Fruit fly (Drosophila melanogaster) whole organism, embryonic: ENCODE data around the gene CG18858.
A peak's percentile ranks its signal among the peaks of the same experiment; 100 is the strongest.

Experiments
- Adf1 ChIP-seq: fragments of 200-800 bp; sonication (Bioruptor generic); IDR thresholded peaks from 2 replicates; pipeline ENCODE4 v1.3.6; 2022; ENCODE audit warnings: missing biosample characterization, missing genetic modification characterization
- Awh ChIP-seq: fragments of 200-800 bp; sonication (Bioruptor generic); IDR thresholded peaks from 2 replicates; pipeline ENCODE4, ENCODE4 v1.3.6; 2022; ENCODE audit warnings: missing biosample characterization, missing genetic modification characterization
- CG10462 ChIP-seq: fragments of 200-800 bp; sonication (Bioruptor generic); optimal IDR thresholded peaks from 2 replicates; lab custom pipeline; 2016; ENCODE audit warnings: missing biosample characterization, missing genetic modification characterization
- CG11093 ChIP-seq: fragments of 200-800 bp; sonication (Bioruptor generic); IDR thresholded peaks from 3 replicates; pipeline ENCODE4 v1.3.6; 2022; ENCODE audit warnings: missing biosample characterization, missing genetic modification characterization
- CG12104 ChIP-seq: fragments of 200-800 bp; sonication (Bioruptor generic); optimal IDR thresholded peaks from 3 replicates; lab custom pipeline; 2016; ENCODE audit warnings: missing biosample characterization, missing genetic modification characterization
- CG12391 ChIP-seq: fragments of 200-800 bp; sonication (Bioruptor generic); optimal IDR thresholded peaks from 3 replicates; lab custom pipeline; 2018; ENCODE audit warnings: missing biosample characterization, mild to moderate bottlenecking, missing genetic modification characterization, moderate library complexity
- CG12769 ChIP-seq: fragments of 200-800 bp; sonication (Bioruptor generic); optimal IDR thresholded peaks from 2 replicates; lab custom pipeline; 2019; ENCODE audit warnings: missing biosample characterization, mild to moderate bottlenecking, missing genetic modification characterization, moderate library complexity
- CG15479 ChIP-seq: fragments of 200-800 bp; sonication (Bioruptor generic); optimal IDR thresholded peaks from 3 replicates; lab custom pipeline; 2019; ENCODE audit warnings: missing biosample characterization, mild to moderate bottlenecking, missing genetic modification characterization, moderate library complexity
- CG1647 ChIP-seq: fragments of 200-800 bp; sonication (Bioruptor generic); optimal IDR thresholded peaks from 3 replicates; lab custom pipeline; 2016; ENCODE audit warnings: missing biosample characterization, missing genetic modification characterization
- CG1832 ChIP-seq: fragments of 200-800 bp; sonication (Bioruptor generic); optimal IDR thresholded peaks from 2 replicates; lab custom pipeline; 2017; ENCODE audit warnings: missing biosample characterization, mild to moderate bottlenecking, missing genetic modification characterization, inconsistent platforms
- CG2116 ChIP-seq: fragments of 200-800 bp; sonication (Bioruptor generic); optimal IDR thresholded peaks from 3 replicates; lab custom pipeline; 2018; ENCODE audit warnings: missing biosample characterization, mild to moderate bottlenecking, missing genetic modification characterization
- CG30020 ChIP-seq: fragments of 200-800 bp; optimal IDR thresholded peaks from 2 replicates; lab custom pipeline; 2019; ENCODE audit warnings: missing biosample characterization, mild to moderate bottlenecking, missing genetic modification characterization, moderate library complexity
- CG31365 ChIP-seq: fragments of 200-800 bp; sonication (Bioruptor generic); optimal IDR thresholded peaks from 2 replicates; lab custom pipeline; 2018; ENCODE audit warnings: missing biosample characterization, mild to moderate bottlenecking, missing genetic modification characterization
- CG32532 ChIP-seq: fragments of 200-800 bp; sonication (Bioruptor generic); IDR thresholded peaks from 2 replicates; pipeline ENCODE4 v1.3.6; 2022; ENCODE audit warnings: missing biosample characterization, missing genetic modification characterization
- CG32767 ChIP-seq: fragments of 200-800 bp; sonication (Bioruptor generic); IDR thresholded peaks from 2 replicates; pipeline ENCODE4 v1.3.6; 2022; ENCODE audit warnings: missing biosample characterization, missing genetic modification characterization
- CG34422 ChIP-seq: fragments of 200-800 bp; sonication (Bioruptor generic); IDR thresholded peaks from 3 replicates; pipeline ENCODE4 v1.3.6; 2022; ENCODE audit warnings: missing biosample characterization, missing genetic modification characterization
- CG6854 ChIP-seq: fragments of 200-800 bp; sonication (Bioruptor generic); optimal IDR thresholded peaks from 3 replicates; lab custom pipeline; 2017; ENCODE audit warnings: missing biosample characterization, mild to moderate bottlenecking, missing genetic modification characterization
- CG7372 ChIP-seq: fragments of 200-800 bp; sonication (Bioruptor generic); IDR thresholded peaks from 2 replicates; pipeline ENCODE4 v1.3.6; 2022; ENCODE audit warnings: missing biosample characterization, missing genetic modification characterization
- CG8388 ChIP-seq: fragments of 200-800 bp; sonication (Bioruptor generic); optimal IDR thresholded peaks from 2 replicates; lab custom pipeline; 2019; ENCODE audit warnings: missing biosample characterization, mild to moderate bottlenecking, missing genetic modification characterization, moderate library complexity
- CG8765 ChIP-seq: fragments of 200-800 bp; sonication (Bioruptor generic); IDR thresholded peaks from 2 replicates; pipeline ENCODE4 v1.3.6; 2022; ENCODE audit warnings: missing biosample characterization, missing genetic modification characterization
- CG9797 ChIP-seq: fragments of 200-800 bp; sonication (Bioruptor generic); optimal IDR thresholded peaks from 3 replicates; lab custom pipeline; 2018; ENCODE audit warnings: missing biosample characterization, mild to moderate bottlenecking, missing genetic modification characterization
- D19A ChIP-seq: fragments of 200-800 bp; optimal IDR thresholded peaks from 3 replicates; lab custom pipeline; 2019; ENCODE audit warnings: missing biosample characterization, mild to moderate bottlenecking, missing genetic modification characterization, moderate library complexity
- Dref ChIP-seq: fragments of 200-800 bp; sonication (Bioruptor generic); IDR thresholded peaks from 2 replicates; pipeline ENCODE4 v1.3.6; 2022; ENCODE audit warnings: missing biosample characterization, missing genetic modification characterization
- E2f1 ChIP-seq: fragments of 200-800 bp; sonication (Bioruptor generic); IDR thresholded peaks from 2 replicates; pipeline ENCODE4 v1.3.6; 2022; ENCODE audit warnings: missing biosample characterization, missing genetic modification characterization
- Ets65A ChIP-seq: fragments of 200-800 bp; sonication (Bioruptor generic); peaks from one replicate; lab custom pipeline; 2016; ENCODE audit warnings: missing biosample characterization, missing genetic modification characterization
- Fer1 ChIP-seq: fragments of 200-800 bp; sonication (Bioruptor generic); optimal IDR thresholded peaks from 2 replicates; lab custom pipeline; 2017; ENCODE audit warnings: missing biosample characterization, mild to moderate bottlenecking, missing genetic modification characterization
- GATAe ChIP-seq: fragments of 200-800 bp; sonication (Bioruptor generic); conservative IDR thresholded peaks from 2 replicates; pipeline ENCODE4 v1.3.6; 2022; ENCODE audit warnings: missing biosample characterization, missing genetic modification characterization
- H2.0 ChIP-seq: fragments of 200-800 bp; sonication (Bioruptor generic); IDR thresholded peaks from 2 replicates; pipeline ENCODE4 v1.3.6; 2022; ENCODE audit warnings: missing biosample characterization, missing genetic modification characterization
- Kr ChIP-seq: fragments of 200-800 bp; sonication (Bioruptor generic); optimal IDR thresholded peaks from 2 replicates; lab custom pipeline; 2017; ENCODE audit warnings: missing biosample characterization, mild to moderate bottlenecking, missing genetic modification characterization
- Mes4 ChIP-seq: fragments of 200-800 bp; sonication (Bioruptor generic); optimal IDR thresholded peaks from 2 replicates; lab custom pipeline; 2016; ENCODE audit warnings: missing biosample characterization, missing genetic modification characterization
- NK7.1 ChIP-seq: fragments of 200-800 bp; sonication (Bioruptor generic); optimal IDR thresholded peaks from 3 replicates; lab custom pipeline; 2016; ENCODE audit warnings: missing biosample characterization, missing genetic modification characterization
- NfI ChIP-seq: fragments of 200-800 bp; sonication (Bioruptor generic); optimal IDR thresholded peaks from 3 replicates; lab custom pipeline; 2018; ENCODE audit warnings: missing biosample characterization, mild to moderate bottlenecking, missing genetic modification characterization, moderate library complexity
- Six4 ChIP-seq: fragments of 200-800 bp; sonication (Bioruptor generic); optimal IDR thresholded peaks from 2 replicates; lab custom pipeline; 2016; ENCODE audit warnings: missing biosample characterization, missing genetic modification characterization
- Xrp1 ChIP-seq: fragments of 200-800 bp; sonication (Bioruptor generic); IDR thresholded peaks from 2 replicates; pipeline ENCODE4 v1.3.6; 2022; ENCODE audit warnings: missing biosample characterization, missing genetic modification characterization
- ab ChIP-seq: fragments of 200-800 bp; sonication (Bioruptor generic); optimal IDR thresholded peaks from 2 replicates; lab custom pipeline; 2016; ENCODE audit warnings: missing biosample characterization, missing genetic modification characterization
- amos ChIP-seq: fragments of 200-800 bp; sonication (Bioruptor generic); IDR thresholded peaks from 2 replicates; pipeline ENCODE4 v1.3.6; 2022; ENCODE audit warnings: missing biosample characterization, missing genetic modification characterization; ENCODE audit not compliant: partially characterized antibody
- gem ChIP-seq: fragments of 200-800 bp; sonication (Bioruptor generic); optimal IDR thresholded peaks from 2 replicates; lab custom pipeline; 2019; ENCODE audit warnings: missing biosample characterization, mild to moderate bottlenecking, missing genetic modification characterization, moderate library complexity
- h ChIP-seq: fragments of >200 bp; optimal IDR thresholded peaks from 2 replicates; lab custom pipeline; 2017
- kay ChIP-seq: fragments of 200-800 bp; sonication (Bioruptor generic); optimal IDR thresholded peaks from 2 replicates; lab custom pipeline; 2016; ENCODE audit warnings: missing biosample characterization, missing genetic modification characterization
- klu ChIP-seq: fragments of 200-800 bp; sonication (Bioruptor generic); IDR thresholded peaks from 2 replicates; pipeline ENCODE4 v1.3.6; 2022; ENCODE audit warnings: missing biosample characterization, missing genetic modification characterization
- lmd ChIP-seq: fragments of 200-800 bp; sonication (Bioruptor generic); IDR thresholded peaks from 2 replicates; pipeline ENCODE4 v1.3.6; 2022; ENCODE audit warnings: missing biosample characterization, missing genetic modification characterization
- lola ChIP-seq, 3 experiments: fragments of >200 bp in 2 of 3; fragments of 200-800 bp in 1 of 3; sonication (Bioruptor generic) in 1 of 3; optimal IDR thresholded peaks; 2 replicates each; lab custom pipeline; 2017 to 2019; ENCODE audit warnings: missing biosample characterization in 3 of 3, missing genetic modification characterization in 3 of 3, mild to moderate bottlenecking in 1 of 3, moderate library complexity in 1 of 3
- pb ChIP-seq: fragments of 200-800 bp; sonication (Bioruptor generic); optimal IDR thresholded peaks from 3 replicates; lab custom pipeline; 2016; ENCODE audit warnings: missing biosample characterization, missing genetic modification characterization
- prd ChIP-seq, 3 experiments: fragments of >200 bp in 2 of 3; fragments of 200-800 bp in 1 of 3; sonication (Bioruptor generic) in 1 of 3; optimal IDR thresholded peaks in 2 of 3; IDR thresholded peaks in 1 of 3; 2 replicates in 2 of 3; 3 replicates in 1 of 3; pipeline versions ENCODE4 v1.3.6 to Lab custom; 2017 to 2022; ENCODE audit warnings: missing biosample characterization in 1 of 3, missing genetic modification characterization in 1 of 3
- sd ChIP-seq: fragments of 200-800 bp; sonication (Bioruptor generic); optimal IDR thresholded peaks from 3 replicates; lab custom pipeline; 2018; ENCODE audit warnings: missing biosample characterization, mild to moderate bottlenecking, missing genetic modification characterization, moderate library complexity
- sqz ChIP-seq: fragments of 200-800 bp; sonication (Bioruptor generic); optimal IDR thresholded peaks from 3 replicates; lab custom pipeline; 2018; ENCODE audit warnings: missing biosample characterization, mild to moderate bottlenecking, missing genetic modification characterization
- tgo ChIP-seq: fragments of 200-800 bp; sonication (Bioruptor generic); IDR thresholded peaks from 3 replicates; pipeline ENCODE4 v1.3.6; 2022; ENCODE audit warnings: missing biosample characterization, missing genetic modification characterization
- trem ChIP-seq: fragments of 200-800 bp; optimal IDR thresholded peaks from 3 replicates; lab custom pipeline; 2019; ENCODE audit warnings: missing biosample characterization, mild to moderate bottlenecking, missing genetic modification characterization, moderate library complexity
- unpg ChIP-seq: fragments of 200-800 bp; sonication (Bioruptor generic); optimal IDR thresholded peaks from 3 replicates; lab custom pipeline; 2018; ENCODE audit warnings: missing biosample characterization, mild to moderate bottlenecking, missing genetic modification characterization, moderate library complexity
- wor ChIP-seq: fragments of 200-800 bp; sonication (Bioruptor generic); IDR thresholded peaks from 2 replicates; pipeline ENCODE4 v1.3.6; 2022; ENCODE audit warnings: missing biosample characterization, missing genetic modification characterization

The CG18858 gene

DNA sequence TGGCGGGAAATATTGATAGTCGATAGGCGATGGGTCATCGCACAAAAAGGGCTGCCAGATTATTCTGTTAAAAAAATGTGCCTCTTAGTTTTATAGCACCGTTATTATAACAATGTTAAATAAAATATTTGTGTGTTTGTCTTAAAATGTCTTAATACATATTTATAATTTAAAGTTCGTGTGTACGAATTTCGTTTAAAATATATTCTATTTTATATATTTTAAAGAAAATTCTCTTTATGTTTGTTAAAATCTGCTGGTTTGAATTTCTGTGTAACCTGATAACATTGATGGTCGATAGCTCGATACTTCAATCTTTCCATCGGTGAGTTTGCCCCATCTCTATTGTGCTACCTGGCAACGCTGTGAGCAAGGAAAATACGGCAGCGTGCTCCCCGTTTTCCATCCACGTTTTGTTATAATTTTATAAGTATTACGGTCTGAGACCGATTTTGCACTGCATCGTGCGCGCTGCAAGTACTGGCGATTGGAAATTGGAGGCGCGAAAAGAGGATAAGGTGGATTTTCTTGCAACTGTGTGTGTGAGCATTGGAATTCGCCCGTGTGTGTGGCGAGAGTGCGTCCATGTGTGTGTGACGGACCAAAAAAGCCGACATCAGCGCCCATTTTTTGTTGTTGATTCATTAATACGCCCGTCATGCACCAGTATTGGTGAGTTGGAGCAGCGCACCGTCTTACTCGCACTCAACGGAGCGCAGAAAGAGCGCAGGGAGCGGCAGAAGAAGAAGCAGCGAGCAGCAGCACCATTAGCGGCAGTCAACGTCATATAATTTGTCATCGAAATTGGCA lies 41.9 kb downstream of the CG18858 start, which contains the start of the genes CG10949 and Arpc2 (continued):
- TF ChIP-seq CG30020 (tag; lab: Kevin White, UChicago) = peak; percentile 55
- peak; percentile 47 for TF ChIP-seq Adf1 (GFP tag; lab: Robert Waterston, UW)
- no peak for TF ChIP-seq tgo
- no peak for TF ChIP-seq CG6854 (GFP tag; lab: Kevin White, UChicago)
- TF ChIP-seq Xrp1 (GFP tag; lab: Robert Waterston, UW) = no peak; the same call in 1 of the 2 replicates
- peak; percentile 68 for TF ChIP-seq CG32532 (GFP tag; lab: Robert Waterston, UW)
- TF ChIP-seq trem = peak; percentile 71
- TF ChIP-seq CG1832 (GFP tag; lab: Kevin White, UChicago) = peak; percentile 30
- peak; percentile 26 for TF ChIP-seq Six4 (GFP tag; lab: Kevin White, UChicago)
- peak; percentile 34 for TF ChIP-seq D19A (tag; lab: Kevin White, UChicago)
- no peak for TF ChIP-seq CG11093 (GFP tag; lab: Robert Waterston, UW)
- TF ChIP-seq pb (GFP tag; lab: Kevin White, UChicago) = no peak
- TF ChIP-seq CG12769 (tag; lab: Kevin White, UChicago) = no peak
- TF ChIP-seq kay (GFP tag; lab: Kevin White, UChicago) = no peak
- peak; percentile 84 for TF ChIP-seq sd (tag; lab: Kevin White, UChicago)
- TF ChIP-seq unpg (GFP tag; lab: Kevin White, UChicago) = peak; percentile 58
- TF ChIP-seq CG15479 = no peak
- TF ChIP-seq CG34422 (GFP tag; lab: Robert Waterston, UW) = peak; percentile 73; the same call in 2 of the 3 replicates
- peak; percentile 21 for TF ChIP-seq Fer1 (GFP tag; lab: Kevin White, UChicago)
- peak; percentile 17 for TF ChIP-seq CG10462 (GFP tag; lab: Kevin White, UChicago)
- peak; percentile 48; the same call in 1 of the 2 replicates for TF ChIP-seq E2f1 (GFP tag; lab: Robert Waterston, UW)
- TF ChIP-seq CG2116 (GFP tag; lab: Kevin White, UChicago) = peak; percentile 65
- no peak for TF ChIP-seq prd (optimal IDR thresholded peaks at IDR 0.05; lab: Kevin White, UChicago)
- peak; percentile 59; the same call in 1 of the 3 replicates for TF ChIP-seq prd (GFP tag; IDR thresholded peaks at IDR 0.05; lab: Robert Waterston, UW)
- TF ChIP-seq Mes4 = no peak
- TF ChIP-seq GATAe (GFP tag; lab: Robert Waterston, UW) = no peak
- peak; percentile 9 for TF ChIP-seq sqz (GFP tag; lab: Kevin White, UChicago)
- TF ChIP-seq Dref (GFP tag; lab: Robert Waterston, UW) = peak; percentile 72
- no peak for TF ChIP-seq CG1647 (GFP tag; lab: Kevin White, UChicago)
- TF ChIP-seq CG12104 (GFP tag; lab: Kevin White, UChicago) = no peak
- TF ChIP-seq h (lab: Kevin White, UChicago) = no peak
- TF ChIP-seq NK7.1 (GFP tag; lab: Kevin White, UChicago) = no peak
- no peak for TF ChIP-seq wor
- TF ChIP-seq klu (GFP tag; lab: Robert Waterston, UW) = no peak
- peak in 1 of 3 experiments; percentile 59 for TF ChIP-seq lola (GFP tag; optimal IDR thresholded peaks at IDR 0.05; lab: Kevin White, UChicago)
- no peak for TF ChIP-seq lmd (GFP tag; lab: Robert Waterston, UW)
- TF ChIP-seq Ets65A (GFP tag; lab: Kevin White, UChicago) = peak; percentile 74
- TF ChIP-seq CG9797 (GFP tag; lab: Kevin White, UChicago) = peak; percentile 30
- peak; percentile 77 for TF ChIP-seq CG12391 (tag; lab: Kevin White, UChicago)
- peak; percentile 41 for TF ChIP-seq NfI
- no peak for TF ChIP-seq Kr (GFP tag; lab: Kevin White, UChicago)
- no peak for TF ChIP-seq CG31365 (tag; lab: Kevin White, UChicago)
- no peak for TF ChIP-seq CG8765
- peak; percentile 64 for TF ChIP-seq CG7372
- peak; percentile 29 for TF ChIP-seq CG8388
- TF ChIP-seq amos = peak; percentile 73
- TF ChIP-seq H2.0 (GFP tag; lab: Robert Waterston, UW) = peak; percentile 38; the same call in 1 of the 2 replicates
- no peak for TF ChIP-seq ab (GFP tag; lab: Kevin White, UChicago)
- TF ChIP-seq gem (tag; lab: Kevin White, UChicago) = peak; percentile 80
- TF ChIP-seq Awh (GFP tag; lab: Robert Waterston, UW) = no peak
- no peak for TF ChIP-seq CG32767 (GFP tag; lab: Robert Waterston, UW)
